Fruit fly (Drosophila melanogaster) whole organism, pupa: ENCODE measurements around the gene mRpL20.

Source experiments
- CG10348 ChIP-seq: fragments of 200-800 bp; sonication (Bioruptor generic); IDR thresholded peaks from 2 replicates; pipeline ENCODE4 v1.3.6; 2022; ENCODE audit warnings: missing biosample characterization, missing genetic modification characterization
- CG12605 ChIP-seq: fragments of 200-800 bp; sonication (Bioruptor generic); IDR thresholded peaks from 2 replicates; pipeline ENCODE4 v1.3.6; 2022; ENCODE audit warnings: missing biosample characterization, missing genetic modification characterization
- CG13204 ChIP-seq: fragments of 200-800 bp; sonication (Bioruptor generic); optimal IDR thresholded peaks from 2 replicates; lab custom pipeline; 2018; ENCODE audit warnings: missing biosample characterization, mild to moderate bottlenecking, missing genetic modification characterization, moderate library complexity
- CG14655 ChIP-seq: fragments of 200-800 bp; sonication (Bioruptor generic); optimal IDR thresholded peaks from 3 replicates; lab custom pipeline; 2017; ENCODE audit warnings: mild to moderate bottlenecking, missing biosample characterization, missing genetic modification reagents, missing genetic modification characterization
- CG15710 ChIP-seq: fragments of 200-800 bp; sonication (Bioruptor generic); optimal IDR thresholded peaks from 2 replicates; lab custom pipeline; 2018; ENCODE audit warnings: missing biosample characterization, mild to moderate bottlenecking, missing genetic modification characterization, moderate library complexity
- CG17806 ChIP-seq: fragments of 200-800 bp; sonication (Bioruptor generic); optimal IDR thresholded peaks from 2 replicates; lab custom pipeline; 2018; ENCODE audit warnings: missing biosample characterization, mild to moderate bottlenecking, missing genetic modification characterization, moderate library complexity
- CG32121 ChIP-seq: fragments of 200-800 bp; sonication (Bioruptor generic); IDR thresholded peaks from 2 replicates; pipeline ENCODE4 v1.3.6; 2022; ENCODE audit warnings: missing biosample characterization, missing genetic modification characterization
- CG34367 ChIP-seq: fragments of 200-800 bp; sonication (Bioruptor generic); optimal IDR thresholded peaks from 2 replicates; lab custom pipeline; 2018; ENCODE audit warnings: missing biosample characterization, mild to moderate bottlenecking, missing genetic modification characterization
- CG4496 ChIP-seq: fragments of 200-800 bp; sonication (Bioruptor generic); IDR thresholded peaks from 3 replicates; pipeline ENCODE4 v1.3.6; 2022; ENCODE audit warnings: missing biosample characterization, missing genetic modification characterization
- CG8159 ChIP-seq: fragments of 200-800 bp; sonication (Bioruptor generic); optimal IDR thresholded peaks from 3 replicates; lab custom pipeline; 2018; ENCODE audit warnings: missing biosample characterization, mild to moderate bottlenecking, missing genetic modification characterization, moderate library complexity
- CG8301 ChIP-seq: fragments of 200-800 bp; sonication (Bioruptor generic); optimal IDR thresholded peaks from 2 replicates; lab custom pipeline; 2018; ENCODE audit warnings: missing biosample characterization, mild to moderate bottlenecking, missing genetic modification characterization
- CG9948 ChIP-seq: fragments of 200-800 bp; sonication (Bioruptor generic); optimal IDR thresholded peaks from 2 replicates; lab custom pipeline; 2018; ENCODE audit warnings: missing biosample characterization, mild to moderate bottlenecking, missing genetic modification characterization, moderate library complexity
- D1 ChIP-seq: fragments of 200-800 bp; sonication (Bioruptor generic); optimal IDR thresholded peaks from 2 replicates; lab custom pipeline; 2018; ENCODE audit warnings: missing biosample characterization, mild to moderate bottlenecking, missing genetic modification characterization, moderate library complexity
- EcR ChIP-seq: fragments of 200-800 bp; sonication (Bioruptor generic); optimal IDR thresholded peaks from 3 replicates; lab custom pipeline; 2019; ENCODE audit warnings: missing biosample characterization, missing genetic modification characterization, mild to moderate bottlenecking, moderate library complexity, missing genetic modification reagents
- Ets98B ChIP-seq: fragments of 200-800 bp; sonication (Bioruptor generic); IDR thresholded peaks from 2 replicates; pipeline ENCODE4 v1.3.6; 2022; ENCODE audit warnings: missing biosample characterization, missing genetic modification characterization
- Pif1A ChIP-seq: fragments of 200-800 bp; sonication (Bioruptor generic); optimal IDR thresholded peaks from 3 replicates; lab custom pipeline; 2016; ENCODE audit warnings: missing biosample characterization, missing genetic modification characterization
- Pif1B ChIP-seq: fragments of 200-800 bp; sonication (Bioruptor generic); optimal IDR thresholded peaks from 3 replicates; lab custom pipeline; 2016; ENCODE audit warnings: missing biosample characterization, missing genetic modification characterization
- Snoo ChIP-seq: fragments of 200-800 bp; sonication (Bioruptor generic); optimal IDR thresholded peaks from 3 replicates; lab custom pipeline; 2017; ENCODE audit warnings: missing biosample characterization, mild to moderate bottlenecking, missing genetic modification characterization, inconsistent platforms
- fd96Ca ChIP-seq: fragments of 200-800 bp; sonication (Bioruptor generic); IDR thresholded peaks from 3 replicates; pipeline ENCODE4 v1.3.6; 2022; ENCODE audit warnings: missing biosample characterization, missing genetic modification characterization
- gl ChIP-seq: fragments of 200-800 bp; sonication (Bioruptor generic); optimal IDR thresholded peaks from 2 replicates; lab custom pipeline; 2018; ENCODE audit warnings: missing biosample characterization, mild to moderate bottlenecking, missing genetic modification characterization
- rn ChIP-seq: fragments of 200-800 bp; sonication (Bioruptor generic); IDR thresholded peaks from 2 replicates; pipeline ENCODE4 v1.3.6; 2022; ENCODE audit warnings: missing biosample characterization, missing genetic modification characterization

mRpL20 gene

DNA sequence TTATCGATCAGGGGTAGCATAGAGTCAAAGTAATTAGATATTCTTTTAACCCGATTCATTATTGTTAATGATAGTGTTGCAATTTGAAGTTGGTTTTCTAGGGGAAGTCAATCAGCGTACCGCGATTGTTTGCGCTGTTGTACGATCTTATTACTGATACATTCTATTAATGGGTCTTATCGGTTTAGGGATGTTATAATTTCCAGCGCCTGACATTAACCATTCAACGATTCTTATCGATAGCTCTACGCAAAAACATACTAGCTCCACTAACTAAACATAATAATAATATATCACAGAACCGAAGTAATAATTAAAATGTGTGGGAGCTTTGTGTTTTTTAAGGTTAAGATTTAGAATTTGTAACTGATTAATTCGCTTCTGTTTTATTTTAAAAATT, 6.2 kb downstream of the mRpL20 start, which contains the start of gene Cul6:
Gene Cul6 (minus strand): TSS at position 175 of the 400 bp plus-strand sequence.
- TF ChIP-seq CG10348 (GFP tag; lab: Robert Waterston, UW), result no peak
- no peak for TF ChIP-seq Ets98B (GFP tag; lab: Robert Waterston, UW)
- no peak for TF ChIP-seq EcR
- no peak for TF ChIP-seq Snoo (tag; lab: Kevin White, UChicago)
- no peak for TF ChIP-seq CG15710 (tag; lab: Kevin White, UChicago)
- TF ChIP-seq CG9948, result no peak
- TF ChIP-seq, all 21 proteins: peak for 0

dm6 chr3L:13007946-13008462, 9.7 kb downstream of the mRpL20 start:
- no peak for TF ChIP-seq CG13204 (GFP tag; lab: Kevin White, UChicago)
- no peak for TF ChIP-seq CG14655
- TF ChIP-seq CG10348 (GFP tag; lab: Robert Waterston, UW), result no peak
- no peak for TF ChIP-seq CG34367 (tag; lab: Kevin White, UChicago)
- TF ChIP-seq D1 (tag; lab: Kevin White, UChicago), result peak; percentile 32
- TF ChIP-seq CG15710 (tag; lab: Kevin White, UChicago), result no peak
- TF ChIP-seq CG12605, result no peak

DNA sequence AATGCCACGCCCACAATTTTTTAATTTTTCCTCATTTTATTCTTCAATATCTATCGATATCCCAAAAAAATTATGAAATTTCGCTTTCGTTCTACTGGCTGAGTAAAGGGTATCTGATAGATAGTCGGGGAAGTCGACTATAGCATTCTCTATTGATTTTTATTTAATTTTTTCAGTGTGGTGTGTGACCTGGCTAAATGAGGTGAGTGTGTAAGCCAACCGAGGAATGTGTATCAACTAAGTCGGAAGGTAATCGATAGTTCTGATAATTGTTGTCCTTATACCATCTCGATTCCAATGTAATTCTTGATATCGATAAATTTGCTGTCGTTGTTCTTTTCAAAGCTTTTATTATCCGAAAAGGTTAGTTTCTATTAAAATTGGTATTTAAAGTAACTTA, 11.2 kb downstream of the mRpL20 start, which contains the start of gene CG11263:
Gene CG11263 (plus strand): TSS at position 328 of the 400 bp plus-strand sequence.
- TF ChIP-seq CG8159 (no peak), Ets98B (GFP tag; lab: Robert Waterston, UW) (peak; percentile 57), D1 (tag; lab: Kevin White, UChicago) (peak; percentile 51), CG34367 (tag; lab: Kevin White, UChicago) (no peak), CG4496 (peak; percentile 41; the same call in 2 of the 3 replicates), CG15710 (tag; lab: Kevin White, UChicago) (no peak)

- no peak for TF ChIP-seq CG15710 (tag; lab: Kevin White, UChicago)
- no peak for TF ChIP-seq D1 (tag; lab: Kevin White, UChicago)
- no peak for TF ChIP-seq CG8159
- no peak for TF ChIP-seq Pif1B
- TF ChIP-seq fd96Ca (GFP tag; lab: Robert Waterston, UW), result no peak
- TF ChIP-seq Ets98B (GFP tag; lab: Robert Waterston, UW), result no peak
- no peak for TF ChIP-seq gl (tag; lab: Kevin White, UChicago)
- TF ChIP-seq CG14655, result no peak
- no peak for TF ChIP-seq Pif1A (GFP tag; lab: Kevin White, UChicago)
- no peak for TF ChIP-seq CG34367 (tag; lab: Kevin White, UChicago)
- TF ChIP-seq CG13204 (GFP tag; lab: Kevin White, UChicago), result no peak
- TF ChIP-seq CG12605, result no peak
- TF ChIP-seq CG4496, result no peak
- no peak for TF ChIP-seq CG10348 (GFP tag; lab: Robert Waterston, UW)
- no peak for TF ChIP-seq Snoo (tag; lab: Kevin White, UChicago)
- TF ChIP-seq rn, result no peak
- no peak for TF ChIP-seq CG8301 (tag; lab: Kevin White, UChicago)
- TF ChIP-seq EcR, result no peak
- TF ChIP-seq, all 21 proteins: peak for 0
These were observed 22.8 kb downstream of the mRpL20 start, which contains the start of gene CG11262 for dm6 chr3L:12994835-12995234. Gene CG11262, plus strand, starts transcription at chr3L:12995135.

DNA sequence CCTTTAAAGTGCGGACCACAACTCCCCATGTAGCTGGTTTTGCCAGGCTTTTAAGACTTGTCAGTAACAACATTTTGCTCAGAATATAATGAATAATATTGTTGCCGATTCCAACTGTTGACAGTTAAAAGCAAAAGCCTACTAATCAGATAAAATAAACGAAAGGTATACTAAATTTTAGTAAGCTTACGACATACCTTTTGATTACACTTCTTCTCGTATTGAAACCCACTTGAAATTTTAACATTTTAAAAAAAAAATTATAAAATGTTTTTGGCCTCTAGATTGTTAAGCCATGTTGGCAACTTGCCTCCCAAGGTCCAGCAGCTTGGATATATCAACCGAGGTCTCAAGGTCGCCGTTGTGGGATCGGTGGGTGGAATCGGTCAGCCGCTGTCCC, 45.4 kb downstream of the mRpL20 start, which contains the start of the genes CG10748 and CG10749:
Gene CG10748 (minus strand): TSS at position 101 of the 400 bp plus-strand sequence.
Gene CG10749 (plus strand): TSS at position 216 of the 400 bp plus-strand sequence.
- TF ChIP-seq CG8301 (tag; lab: Kevin White, UChicago), result no peak
- TF ChIP-seq Snoo (tag; lab: Kevin White, UChicago), result no peak
- TF ChIP-seq Pif1B, result no peak
- no peak for TF ChIP-seq Ets98B (GFP tag; lab: Robert Waterston, UW)
- no peak for TF ChIP-seq CG4496
- TF ChIP-seq Pif1A (GFP tag; lab: Kevin White, UChicago), result no peak
- TF ChIP-seq gl (tag; lab: Kevin White, UChicago), result no peak
- no peak for TF ChIP-seq CG13204 (GFP tag; lab: Kevin White, UChicago)
- no peak for TF ChIP-seq EcR
- TF ChIP-seq CG8159, result no peak
- TF ChIP-seq CG17806 (tag; lab: Kevin White, UChicago), result no peak
- no peak for TF ChIP-seq CG32121 (GFP tag; lab: Robert Waterston, UW)
- no peak for TF ChIP-seq CG10348 (GFP tag; lab: Robert Waterston, UW)
- TF ChIP-seq CG9948, result no peak
- no peak for TF ChIP-seq CG34367 (tag; lab: Kevin White, UChicago)
- TF ChIP-seq fd96Ca (GFP tag; lab: Robert Waterston, UW), result no peak
- no peak for TF ChIP-seq CG14655
- no peak for TF ChIP-seq CG15710 (tag; lab: Kevin White, UChicago)
- no peak for TF ChIP-seq CG12605
- TF ChIP-seq rn, result no peak

DNA sequence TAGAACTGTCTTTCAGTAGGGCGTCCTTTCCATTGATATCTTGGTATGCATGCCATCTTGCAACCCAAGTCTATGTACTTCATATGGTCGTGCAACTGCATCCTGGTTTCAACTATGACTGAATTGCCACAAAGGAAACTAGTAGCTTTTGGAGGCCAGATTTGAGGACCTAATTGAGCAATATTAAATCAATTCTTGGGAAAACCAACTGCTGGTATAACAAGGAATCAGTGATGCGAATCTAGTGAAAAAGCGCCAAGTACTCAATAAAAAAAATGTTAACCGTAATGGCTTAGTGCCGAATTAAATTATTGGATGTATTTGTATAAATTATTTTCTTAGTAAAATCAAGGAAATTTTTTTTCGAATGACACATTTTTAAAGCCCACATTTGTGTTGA, 50.0 kb downstream of the mRpL20 start, which contains the start of gene Or69a:
Gene Or69a (minus strand): TSS at position 101 of the 400 bp plus-strand sequence.
- TF ChIP-seq Pif1A (GFP tag; lab: Kevin White, UChicago), result no peak
- no peak for TF ChIP-seq CG17806 (tag; lab: Kevin White, UChicago)
- no peak for TF ChIP-seq CG32121 (GFP tag; lab: Robert Waterston, UW)
- TF ChIP-seq CG14655, result no peak
- TF ChIP-seq CG4496, result no peak
- no peak for TF ChIP-seq Ets98B (GFP tag; lab: Robert Waterston, UW)
- TF ChIP-seq CG34367 (tag; lab: Kevin White, UChicago), result no peak
- TF ChIP-seq D1 (tag; lab: Kevin White, UChicago), result no peak
- TF ChIP-seq CG9948, result no peak
- no peak for TF ChIP-seq CG13204 (GFP tag; lab: Kevin White, UChicago)
- no peak for TF ChIP-seq gl (tag; lab: Kevin White, UChicago)
- no peak for TF ChIP-seq Snoo (tag; lab: Kevin White, UChicago)
- no peak for TF ChIP-seq rn
